Worm (Caenorhabditis elegans) whole organism, mixed stage, embryonic: ENCODE results near the gene faah-2.

Source experiments
- lsy-2 ChIP-seq: fragments of 150-350 bp; optimal IDR thresholded peaks from 2 replicates; lab custom pipeline; 2014; ENCODE audit warnings: missing biosample characterization, missing genetic modification characterization
- unc-62 ChIP-seq: fragments of 150-350 bp; optimal IDR thresholded peaks from 2 replicates; lab custom pipeline; 2014; ENCODE audit warnings: missing biosample characterization, missing genetic modification reagents, missing genetic modification characterization

- TF ChIP-seq unc-62 (GFP tag; lab: Kevin White, UChicago), result no peak
- TF ChIP-seq lsy-2 (tag; lab: Kevin White, UChicago), result no peak
These were observed 9.5 kb downstream of the faah-2 start for ce11 chrIV:8161774-8162173.
